Fruit fly (Drosophila melanogaster) whole organism, wandering third instar larva: ENCODE results near the gene CG5412.

Source experiments
- Abd-B ChIP-seq: fragments of >200 bp; optimal IDR thresholded peaks from 2 replicates; lab custom pipeline; 2017; ENCODE audit warnings: missing biosample characterization, missing genetic modification characterization
- CG32264 ChIP-seq: fragments of 200-800 bp; sonication (Bioruptor generic); optimal IDR thresholded peaks from 2 replicates; lab custom pipeline; 2016; ENCODE audit warnings: missing biosample characterization, missing genetic modification characterization
- Hnf4 ChIP-seq: fragments of 200-800 bp; sonication (Bioruptor generic); optimal IDR thresholded peaks from 2 replicates; lab custom pipeline; 2016; ENCODE audit warnings: missing biosample characterization, mild to moderate bottlenecking, missing genetic modification characterization
- Hr78 ChIP-seq: fragments of >200 bp; optimal IDR thresholded peaks from 2 replicates; lab custom pipeline; 2017; ENCODE audit warnings: missing biosample characterization, missing genetic modification characterization
- Mio ChIP-seq: sonication (Bioruptor generic); optimal IDR thresholded peaks from 2 replicates; lab custom pipeline; 2016; ENCODE audit warnings: missing biosample characterization, missing genetic modification characterization
- OdsH ChIP-seq: fragments of 200-800 bp; sonication (Bioruptor generic); optimal IDR thresholded peaks from 2 replicates; lab custom pipeline; 2016; ENCODE audit warnings: missing biosample characterization, mild to moderate bottlenecking, missing genetic modification characterization
- Sp1 ChIP-seq: fragments of 200-800 bp; sonication (Bioruptor generic); optimal IDR thresholded peaks from 3 replicates; lab custom pipeline; 2019; ENCODE audit warnings: missing biosample characterization, mild to moderate bottlenecking, missing genetic modification characterization, moderate library complexity
- br ChIP-seq: fragments of 200-800 bp; sonication (Bioruptor generic); optimal IDR thresholded peaks from 2 replicates; lab custom pipeline; 2016; ENCODE audit warnings: missing biosample characterization, missing genetic modification characterization
- brk ChIP-seq: fragments of 200-800 bp; sonication (Bioruptor generic); optimal IDR thresholded peaks from 2 replicates; lab custom pipeline; 2016; ENCODE audit warnings: missing biosample characterization, mild to moderate bottlenecking, missing genetic modification characterization
- dmrt93B ChIP-seq: fragments of 200-800 bp; sonication (Bioruptor generic); optimal IDR thresholded peaks from 2 replicates; lab custom pipeline; 2018; ENCODE audit warnings: missing biosample characterization, mild to moderate bottlenecking, missing genetic modification characterization
- psq ChIP-seq: fragments of 200-800 bp; sonication (Bioruptor generic); optimal IDR thresholded peaks from 3 replicates; lab custom pipeline; 2017; ENCODE audit warnings: missing biosample characterization, mild to moderate bottlenecking, missing genetic modification characterization, moderate library complexity

DNA sequence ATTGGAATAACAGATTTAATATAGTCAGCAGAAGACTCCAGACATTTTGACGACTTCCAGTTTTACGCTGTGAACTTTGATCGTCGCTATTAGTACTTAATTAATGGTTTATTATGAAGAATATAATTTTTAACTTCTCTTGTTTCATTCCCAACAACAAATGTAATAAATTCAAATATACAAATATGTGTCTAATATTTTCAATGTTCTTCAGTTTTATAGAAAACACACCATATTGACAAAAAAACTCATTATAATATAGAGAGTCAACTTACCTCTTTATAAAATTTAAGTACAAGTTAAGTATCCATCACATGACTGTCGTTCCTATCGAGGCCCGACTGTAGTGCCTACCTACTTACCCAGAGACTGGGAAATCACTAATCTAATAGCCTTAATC, 3.5 kb upstream of the CG5412 start:
- no peak for TF ChIP-seq dmrt93B (GFP tag; lab: Kevin White, UChicago)
- TF ChIP-seq CG32264 (GFP tag; lab: Kevin White, UChicago), result no peak
- no peak for TF ChIP-seq Hr78 (GFP tag; lab: Kevin White, UChicago)
- TF ChIP-seq psq, result no peak
- TF ChIP-seq Sp1 (GFP tag; lab: Kevin White, UChicago), result no peak
- TF ChIP-seq br (GFP tag; lab: Kevin White, UChicago), result no peak
- TF ChIP-seq Hnf4 (GFP tag; lab: Kevin White, UChicago), result no peak
- TF ChIP-seq brk (GFP tag; lab: Kevin White, UChicago), result no peak
- no peak for TF ChIP-seq Mio (GFP tag; lab: Kevin White, UChicago)
- no peak for TF ChIP-seq OdsH (GFP tag; lab: Kevin White, UChicago)
- no peak for TF ChIP-seq Abd-B (GFP tag; lab: Kevin White, UChicago)
